Comparison of ENCODE assay signal across 2 worm cellular contexts in genomic region chrV:8648251-8648650, ce11.
TF ChIP-seq lines count a peak whose summit lies in the region.

No protein-coding gene starts in this region.

TF ChIP-seq in whole organism, L2 larva, 48 proteins besides CTCF, POLR2A, EP300 and RAD21 (continued from another document):
- TF ChIP-seq sma-3 (GFP tag; optimal IDR thresholded peaks at IDR 0.05; lab: Kevin White, UChicago) = peak; percentile 19
- no peak for TF ChIP-seq unc-62 (GFP tag; optimal IDR thresholded peaks at IDR 0.05; lab: Kevin White, UChicago)
- no peak for TF ChIP-seq Y55F3AM.14 (GFP tag; optimal IDR thresholded peaks at IDR 0.05; lab: Kevin White, UChicago)
- peak; percentile 98 for TF ChIP-seq fos-1 (tag; optimal IDR thresholded peaks at IDR 0.05; lab: Kevin White, UChicago)
- peak; percentile 61 for TF ChIP-seq F13H6.1 (tag; optimal IDR thresholded peaks at IDR 0.05; lab: Kevin White, UChicago)
- TF ChIP-seq unc-55 (GFP tag; optimal IDR thresholded peaks at IDR 0.05; lab: Kevin White, UChicago) = no peak
- TF ChIP-seq snpc-4 (tag; optimal IDR thresholded peaks at IDR 0.05; lab: Kevin White, UChicago) = no peak
TF ChIP-seq in whole organism, L2 larva: peak in this region for 5.

TF ChIP-seq in whole organism, L4 larva, 104 proteins besides CTCF, POLR2A, EP300 and RAD21 (continued from another document):
- TF ChIP-seq daf-16 (GFP tag; optimal IDR thresholded peaks at IDR 0.05; lab: Kevin White, UChicago) (no peak), daf-16 (tag; optimal IDR thresholded peaks at IDR 0.05; lab: Kevin White, UChicago) (peak; percentile 94), dve-1 (tag; optimal IDR thresholded peaks at IDR 0.05; lab: Kevin White, UChicago; ENCODE audit: insufficient read depth) (peak; percentile 82), tra-1 (GFP tag; IDR thresholded peaks at IDR 0.05; lab: Robert Waterston, UW) (0 out of 2 replicates have a peak, but pooled peaks have one; percentile 63), nhr-42 (GFP tag; IDR thresholded peaks at IDR 0.05; lab: Robert Waterston, UW) (no peak), nhr-48 (tag; optimal IDR thresholded peaks at IDR 0.05; lab: Kevin White, UChicago) (peak; percentile 52), hmg-1.1 (GFP tag; IDR thresholded peaks at IDR 0.05; lab: Robert Waterston, UW) (no peak), mxl-3 (GFP tag; optimal IDR thresholded peaks at IDR 0.05; lab: Kevin White, UChicago) (peak; percentile 13), ztf-11 (tag; optimal IDR thresholded peaks at IDR 0.05; lab: Kevin White, UChicago) (no peak), nhr-25 (tag; optimal IDR thresholded peaks at IDR 0.05; lab: Kevin White, UChicago; ENCODE audit: borderline replicate concordance, insufficient read depth) (no peak), D1046.2 (GFP tag; IDR thresholded peaks at IDR 0.05; lab: Robert Waterston, UW) (no peak), ZK337.2 (GFP tag; IDR thresholded peaks at IDR 0.05; lab: Robert Waterston, UW) (no peak), pqm-1 (tag; optimal IDR thresholded peaks at IDR 0.05; lab: Kevin White, UChicago) (peak; percentile 98), cey-2 (tag; optimal IDR thresholded peaks at IDR 0.05; lab: Kevin White, UChicago; ENCODE audit: borderline replicate concordance, insufficient read depth) (no peak)
TF ChIP-seq in whole organism, L4 larva: peak in this region for 12.
